Fruit fly (Drosophila melanogaster): ENCODE results near the gene sud1.

The sud1 gene

dm6 chr3R:24875939-24876842 lies 41.5 kb downstream of the sud1 start, which contains the start of gene CG3744:
CG3744 (minus strand) TSS chr3R:24876654.
- TF ChIP-seq CG8478 (optimal IDR thresholded peaks at IDR 0.05), result no peak
- TF ChIP-seq CTCF (optimal IDR thresholded peaks at IDR 0.05), result no peak

dm6 chr3R:24870389-24871048 lies 47.1 kb downstream of the sud1 start, which contains the start of gene CycB3:
CycB3 (minus strand) TSS chr3R:24870816.
- TF ChIP-seq CTCF (optimal IDR thresholded peaks at IDR 0.05) (peak in 1 of 2 experiments; percentile 24), CG8478 (optimal IDR thresholded peaks at IDR 0.05) (no peak)

dm6 chr3R:24867956-24868355 lies 49.7 kb downstream of the sud1 start:
- TF ChIP-seq CG8478 (optimal IDR thresholded peaks at IDR 0.05) (no peak), CTCF (optimal IDR thresholded peaks at IDR 0.05) (no peak)

- TF ChIP-seq CG8478 (optimal IDR thresholded peaks at IDR 0.05), result no peak
- no peak for TF ChIP-seq CTCF (optimal IDR thresholded peaks at IDR 0.05)
Observed at dm6 chr3R:24866976-24867375, 50.7 kb downstream of the sud1 start.

All from S2 (cell line).